Comparison of ENCODE assay signal across 5 worm cellular contexts in genomic region chrV:9690728-9691127, ce11.
A peak's percentile ranks its signal among the peaks of the same experiment; 100 is the strongest.
TF ChIP-seq lines count a peak whose summit lies in the region.

No protein-coding gene starts in this region.

TF ChIP-seq in whole organism, L1 larva, 84 proteins besides CTCF, POLR2A, EP300 and RAD21 (continues in another document):
- TF ChIP-seq skn-1 (tag; optimal IDR thresholded peaks at IDR 0.05; lab: Kevin White, UChicago), result peak; percentile 72
- TF ChIP-seq fkh-10 (GFP tag; optimal IDR thresholded peaks at IDR 0.05; lab: Kevin White, UChicago), result no peak
- TF ChIP-seq nhr-20 (tag; optimal IDR thresholded peaks at IDR 0.05; lab: Kevin White, UChicago), result peak; percentile 45
- TF ChIP-seq lin-15B (tag; optimal IDR thresholded peaks at IDR 0.05; lab: Kevin White, UChicago), result peak; percentile 5
- peak in 2 of 6 experiments; percentile 48 to 51 for TF ChIP-seq elt-3 (tag; optimal IDR thresholded peaks at IDR 0.05; lab: Kevin White, UChicago)
- peak; percentile 52 for TF ChIP-seq C16A3.4 (tag; optimal IDR thresholded peaks at IDR 0.05; lab: Kevin White, UChicago)
- TF ChIP-seq swsn-7 (tag; optimal IDR thresholded peaks at IDR 0.05; lab: Kevin White, UChicago), result peak; percentile 42
- peak; percentile 64 for TF ChIP-seq mep-1 (tag; optimal IDR thresholded peaks at IDR 0.05; lab: Kevin White, UChicago)
- TF ChIP-seq mef-2 (tag; optimal IDR thresholded peaks at IDR 0.05; lab: Kevin White, UChicago), result no peak
- TF ChIP-seq efl-1 (optimal IDR thresholded peaks at IDR 0.05; lab: Kevin White, UChicago), result peak; percentile 33 to 55
- TF ChIP-seq efl-1 (GFP tag; optimal IDR thresholded peaks at IDR 0.05 in 1 of 2; lab: Kevin White, UChicago), result peak; percentile 50 to 94
- no peak for TF ChIP-seq nhr-85 (tag; lab: Kevin White, UChicago)
- no peak for TF ChIP-seq jun-1 (tag; optimal IDR thresholded peaks at IDR 0.05; lab: Kevin White, UChicago)
- TF ChIP-seq nhr-19 (GFP tag; conservative IDR thresholded peaks at IDR 0.05; lab: Robert Waterston, UW), result peak; percentile 21; the same call in 1 of the 2 replicates
- no peak for TF ChIP-seq dsc-1 (tag; optimal IDR thresholded peaks at IDR 0.05; lab: Kevin White, UChicago)
- TF ChIP-seq ceh-82 (tag; optimal IDR thresholded peaks at IDR 0.05; lab: Kevin White, UChicago), result peak in 1 of 3 experiments; percentile 59
- no peak for TF ChIP-seq alr-1 (tag; optimal IDR thresholded peaks at IDR 0.05; lab: Kevin White, UChicago; ENCODE audit: borderline replicate concordance)
- TF ChIP-seq rnt-1 (tag; optimal IDR thresholded peaks at IDR 0.05; lab: Kevin White, UChicago), result peak; percentile 35

TF ChIP-seq in whole organism, L3 larva, 47 proteins besides CTCF, POLR2A, EP300 and RAD21 (continues in another document):
- no peak for TF ChIP-seq pqm-1 (tag; optimal IDR thresholded peaks at IDR 0.05; lab: Kevin White, UChicago)
- TF ChIP-seq eor-1 (tag; optimal IDR thresholded peaks at IDR 0.05; lab: Kevin White, UChicago), result no peak
- peak; percentile 15 for TF ChIP-seq lsy-12 (tag; optimal IDR thresholded peaks at IDR 0.05; lab: Kevin White, UChicago)
- TF ChIP-seq hmg-11 (tag; optimal IDR thresholded peaks at IDR 0.05; lab: Kevin White, UChicago), result peak; percentile 72
- TF ChIP-seq nhr-43 (tag; optimal IDR thresholded peaks at IDR 0.05; lab: Kevin White, UChicago; ENCODE audit: poor library complexity, severe bottlenecking), result no peak
- no peak for TF ChIP-seq nhr-28 (tag; optimal IDR thresholded peaks at IDR 0.05; lab: Kevin White, UChicago)
- TF ChIP-seq aly-2 (tag; optimal IDR thresholded peaks at IDR 0.05; lab: Kevin White, UChicago), result no peak
- TF ChIP-seq nhr-12 (tag; optimal IDR thresholded peaks at IDR 0.05; lab: Kevin White, UChicago), result no peak
- TF ChIP-seq elt-3 (tag; optimal IDR thresholded peaks at IDR 0.05; lab: Kevin White, UChicago), result no peak
- no peak for TF ChIP-seq R02D3.7 (tag; optimal IDR thresholded peaks at IDR 0.05; lab: Kevin White, UChicago)
- TF ChIP-seq fkh-2 (tag; optimal IDR thresholded peaks at IDR 0.05; lab: Kevin White, UChicago), result no peak
- no peak for TF ChIP-seq ztf-11 (tag; optimal IDR thresholded peaks at IDR 0.05; lab: Kevin White, UChicago)
- TF ChIP-seq jun-1 (tag; optimal IDR thresholded peaks at IDR 0.05; lab: Kevin White, UChicago), result no peak
- TF ChIP-seq fos-1 (tag; optimal IDR thresholded peaks at IDR 0.05; lab: Kevin White, UChicago), result no peak
- no peak for TF ChIP-seq ZK546.5 (tag; optimal IDR thresholded peaks at IDR 0.05; lab: Kevin White, UChicago)
- no peak for TF ChIP-seq nhr-76 (tag; optimal IDR thresholded peaks at IDR 0.05; lab: Kevin White, UChicago)
- TF ChIP-seq zag-1 (tag; optimal IDR thresholded peaks at IDR 0.05; lab: Kevin White, UChicago), result no peak
- no peak for TF ChIP-seq unc-39 (tag; optimal IDR thresholded peaks at IDR 0.05; lab: Kevin White, UChicago)
- no peak for TF ChIP-seq sea-2 (GFP tag; optimal IDR thresholded peaks at IDR 0.05; lab: Kevin White, UChicago)
- no peak for TF ChIP-seq ceh-82 (tag; optimal IDR thresholded peaks at IDR 0.05; lab: Kevin White, UChicago)

TF ChIP-seq in whole organism, early embryonic, 17 proteins besides CTCF, POLR2A, EP300 and RAD21:
- TF ChIP-seq F13C5.2 (tag; optimal IDR thresholded peaks at IDR 0.05; lab: Kevin White, UChicago) (peak; percentile 55), ets-7 (tag; optimal IDR thresholded peaks at IDR 0.05; lab: Kevin White, UChicago) (no peak)

TF ChIP-seq in whole organism, midembryonic, 9 proteins besides CTCF, POLR2A, EP300 and RAD21:
- TF ChIP-seq cog-1 (tag; optimal IDR thresholded peaks at IDR 0.05; lab: Kevin White, UChicago) (no peak), ztf-23 (GFP tag; IDR thresholded peaks at IDR 0.05; lab: Robert Waterston, UW) (0 out of 2 replicates have a peak, but pooled peaks have one; percentile 31)

TF ChIP-seq in whole organism, young adult, 124 proteins besides CTCF, POLR2A, EP300 and RAD21:
- TF ChIP-seq tbp1 (GFP tag; optimal IDR thresholded peaks at IDR 0.05; lab: Kevin White, UChicago) (peak; percentile 4), Y53F4B.3 (GFP tag; IDR thresholded peaks at IDR 0.05; lab: Robert Waterston, UW) (no peak), mcd-1 (GFP tag; IDR thresholded peaks at IDR 0.05; lab: Robert Waterston, UW) (no peak), hmg-1.2 (GFP tag; IDR thresholded peaks at IDR 0.05; lab: Robert Waterston, UW) (peak; percentile 41; the same call in 1 of the 2 replicates), ztf-18 (tag; optimal IDR thresholded peaks at IDR 0.05; lab: Kevin White, UChicago) (peak; percentile 12), madf-6 (GFP tag; IDR thresholded peaks at IDR 0.05; lab: Robert Waterston, UW) (peak; percentile 49; the same call in 1 of the 2 replicates), F23B12.7 (tag; optimal IDR thresholded peaks at IDR 0.05; lab: Kevin White, UChicago; ENCODE audit: insufficient read depth) (peak; percentile 38), lsl-1 (GFP tag; optimal IDR thresholded peaks at IDR 0.05; lab: Kevin White, UChicago) (peak; percentile 57)
TF ChIP-seq in whole organism, young adult: peak in this region for 6.

Comparison
In these comparisons a context has a peak if more than half of its experiments do, and no peak if none do; other contexts are left out.
1. Of the 8 proteins assayed by ChIP-seq in both whole organism, young adult and whole organism, L1 larva: peak only in whole organism, young adult: none; only in whole organism, L1 larva: dpl-1, efl-1, lin-35, nhr-90 and unc-130; in both: none; in neither: 3.